Fruit fly (Drosophila melanogaster): Measurements from ENCODE around the gene CG13318.

CG13318 gene

dm6 chr3R:8746354-8746753, 26.1 kb downstream of the CG13318 start (continued):
- TF ChIP-seq hkb (optimal IDR thresholded peaks at IDR 0.05) = no peak
- peak; percentile 79 for TF ChIP-seq hkb (GFP tag; IDR thresholded peaks at IDR 0.05)
- TF ChIP-seq CG4404 (GFP tag; IDR thresholded peaks at IDR 0.05) = peak; percentile 52
- no peak for TF ChIP-seq yki (optimal IDR thresholded peaks at IDR 0.05)
- TF ChIP-seq chm (GFP tag; IDR thresholded peaks at IDR 0.05) = no peak
- TF ChIP-seq D19B (GFP tag; optimal IDR thresholded peaks at IDR 0.05) = no peak
- no peak for TF ChIP-seq CG9797 (GFP tag; optimal IDR thresholded peaks at IDR 0.05)
- no peak for TF ChIP-seq pros (GFP tag; optimal IDR thresholded peaks at IDR 0.05)
- 0 out of 2 replicates have a peak, but pooled peaks have one; percentile 4 for TF ChIP-seq wdn (GFP tag; IDR thresholded peaks at IDR 0.05)
- TF ChIP-seq CG14710 (tag; optimal IDR thresholded peaks at IDR 0.05) = peak; percentile 70
- TF ChIP-seq slou (GFP tag; optimal IDR thresholded peaks at IDR 0.05) = no peak
- TF ChIP-seq gro (GFP tag; optimal IDR thresholded peaks at IDR 0.05) = no peak
- TF ChIP-seq cas (GFP tag; IDR thresholded peaks at IDR 0.05) = no peak
- TF ChIP-seq E2f2 (GFP tag; IDR thresholded peaks at IDR 0.05) = peak; percentile 37; the same call in 1 of the 2 replicates
- TF ChIP-seq ewg (GFP tag; optimal IDR thresholded peaks at IDR 0.05) = peak; percentile 33
- peak; percentile 60 for TF ChIP-seq tgo (GFP tag; IDR thresholded peaks at IDR 0.05)
- no peak for TF ChIP-seq BtbVII (GFP tag; optimal IDR thresholded peaks at IDR 0.05)
- no peak for TF ChIP-seq CG8478 (optimal IDR thresholded peaks at IDR 0.05)
- no peak for TF ChIP-seq z (GFP tag; IDR thresholded peaks at IDR 0.05)
- no peak for TF ChIP-seq CG6654 (GFP tag; optimal IDR thresholded peaks at IDR 0.05)
- TF ChIP-seq CG12769 (tag; optimal IDR thresholded peaks at IDR 0.05) = peak; percentile 7
- TF ChIP-seq CG16813 (GFP tag; IDR thresholded peaks at IDR 0.05; ENCODE audit: partially characterized antibody) = no peak
- TF ChIP-seq twi (tag; optimal IDR thresholded peaks at IDR 0.05) = no peak
- TF ChIP-seq Elba2 (GFP tag; optimal IDR thresholded peaks at IDR 0.05) = peak; percentile 78
- no peak for TF ChIP-seq sug (tag; optimal IDR thresholded peaks at IDR 0.05)
- TF ChIP-seq lmd (GFP tag; IDR thresholded peaks at IDR 0.05) = peak; percentile 59
- TF ChIP-seq CG11398 (GFP tag; optimal IDR thresholded peaks at IDR 0.05) = no peak
- no peak for TF ChIP-seq CG1832 (GFP tag; optimal IDR thresholded peaks at IDR 0.05)
- TF ChIP-seq nmo (GFP tag; optimal IDR thresholded peaks at IDR 0.05) = peak; percentile 70
- peak; percentile 23 for TF ChIP-seq CG1647 (GFP tag; optimal IDR thresholded peaks at IDR 0.05)
- TF ChIP-seq CG18764 (GFP tag; optimal IDR thresholded peaks at IDR 0.05) = peak; percentile 28
- TF ChIP-seq Hmr (GFP tag; optimal IDR thresholded peaks at IDR 0.05) = no peak
- 0 out of 2 replicates have a peak, but pooled peaks have one; percentile 22 for TF ChIP-seq CG11085 (GFP tag; IDR thresholded peaks at IDR 0.05)
- TF ChIP-seq prd (optimal IDR thresholded peaks at IDR 0.05) = no peak
- peak; percentile 88 for TF ChIP-seq prd (GFP tag; IDR thresholded peaks at IDR 0.05)
- no peak for TF ChIP-seq CG6765 (GFP tag; optimal IDR thresholded peaks at IDR 0.05)
- TF ChIP-seq Dp (GFP tag; optimal IDR thresholded peaks at IDR 0.05) = no peak
- no peak for TF ChIP-seq tll (GFP tag; optimal IDR thresholded peaks at IDR 0.05)
- TF ChIP-seq CG31224 (GFP tag; IDR thresholded peaks at IDR 0.05) = peak; percentile 47; the same call in 1 of the 2 replicates
- TF ChIP-seq sna (GFP tag; IDR thresholded peaks at IDR 0.05; ENCODE audit: partially characterized antibody) = no peak
- TF ChIP-seq MBD-R2 (GFP tag; IDR thresholded peaks at IDR 0.05) = peak; percentile 15; the same call in 1 of the 2 replicates
- no peak for TF ChIP-seq Hey (tag; optimal IDR thresholded peaks at IDR 0.05)
- no peak for TF ChIP-seq CG17186 (GFP tag; optimal IDR thresholded peaks at IDR 0.05)
- no peak for TF ChIP-seq Optix (GFP tag; IDR thresholded peaks at IDR 0.05)
- TF ChIP-seq CG1792 (GFP tag; optimal IDR thresholded peaks at IDR 0.05) = no peak
- TF ChIP-seq Neu2 (GFP tag; optimal IDR thresholded peaks at IDR 0.05; ENCODE audit: borderline replicate concordance) = no peak
- no peak for TF ChIP-seq scrt (GFP tag; optimal IDR thresholded peaks at IDR 0.05)
- no peak for TF ChIP-seq HLHmδ (GFP tag; optimal IDR thresholded peaks at IDR 0.05)
- peak; percentile 45 for TF ChIP-seq CG6813 (GFP tag; optimal IDR thresholded peaks at IDR 0.05)
- no peak for TF ChIP-seq amos (GFP tag; IDR thresholded peaks at IDR 0.05; ENCODE audit: partially characterized antibody)
- TF ChIP-seq Antp (GFP tag; optimal IDR thresholded peaks at IDR 0.05) = no peak
- peak; percentile 31; the same call in 2 of the 3 replicates for TF ChIP-seq B-H1 (GFP tag; IDR thresholded peaks at IDR 0.05)

All from whole organism, embryonic.